Fruit fly (Drosophila melanogaster): ENCODE measurements around the gene Prx2.

Gene Prx2

dm6 chrX:13373239-13374153 lies 43.9 kb downstream of the Prx2 start (continued):
- TF ChIP-seq Ets96B (tag; optimal IDR thresholded peaks at IDR 0.05) (peak; percentile 81), fd85E (GFP tag; optimal IDR thresholded peaks at IDR 0.05) (peak; percentile 41), CG8632 (GFP tag; optimal IDR thresholded peaks at IDR 0.05) (peak; percentile 91), Eip75B (GFP tag; optimal IDR thresholded peaks at IDR 0.05) (peak; percentile 61), cyc (GFP tag; optimal IDR thresholded peaks at IDR 0.05) (peak; percentile 84), ss (GFP tag; optimal IDR thresholded peaks at IDR 0.05) (peak; percentile 72 to 86), Met (GFP tag; optimal IDR thresholded peaks at IDR 0.05) (peak; percentile 85), Sox15 (GFP tag; optimal IDR thresholded peaks at IDR 0.05) (peak; percentile 71), Blimp-1 (GFP tag; optimal IDR thresholded peaks at IDR 0.05) (peak; percentile 65), fkh (GFP tag; optimal IDR thresholded peaks at IDR 0.05) (peak; percentile 71)

- TF ChIP-seq CG15336 (GFP tag; IDR thresholded peaks at IDR 0.05) (no peak), CG11762 (GFP tag; optimal IDR thresholded peaks at IDR 0.05; ENCODE audit: insufficient read depth) (no peak), CG6163 (GFP tag; IDR thresholded peaks at IDR 0.05) (no peak), Sox102F (GFP tag; optimal IDR thresholded peaks at IDR 0.05) (no peak), CG4318 (GFP tag; optimal IDR thresholded peaks at IDR 0.05) (no peak), pdm3 (GFP tag; optimal IDR thresholded peaks at IDR 0.05) (no peak), CG3032 (tag; optimal IDR thresholded peaks at IDR 0.05) (no peak), CG11902 (GFP tag; optimal IDR thresholded peaks at IDR 0.05) (no peak)
These were observed 44.5 kb downstream of the Prx2 start for dm6 chrX:13374154-13374536.

dm6 chrX:13374979-13375378 lies 45.4 kb downstream of the Prx2 start:
- no peak for TF ChIP-seq topi (GFP tag; optimal IDR thresholded peaks at IDR 0.05)
- TF ChIP-seq CG11762 (GFP tag; optimal IDR thresholded peaks at IDR 0.05; ENCODE audit: insufficient read depth): no peak

dm6 chrX:13375489-13375997 lies 45.9 kb downstream of the Prx2 start:
- peak; percentile 4 for TF ChIP-seq Eip78C (GFP tag)
- TF ChIP-seq Ets21C (GFP tag; optimal IDR thresholded peaks at IDR 0.05): no peak
- TF ChIP-seq svp (GFP tag): peak; percentile 66
- no peak for TF ChIP-seq Smox (GFP tag; optimal IDR thresholded peaks at IDR 0.05)
- peak; percentile 15 for TF ChIP-seq vri (GFP tag; optimal IDR thresholded peaks at IDR 0.05)
- no peak for TF ChIP-seq fd85E (GFP tag; optimal IDR thresholded peaks at IDR 0.05)

- TF ChIP-seq CG10631 (GFP tag; optimal IDR thresholded peaks at IDR 0.05): peak; percentile 56
- TF ChIP-seq CG8119 (GFP tag; IDR thresholded peaks at IDR 0.05): peak; percentile 44; the same call in 1 of the 3 replicates
- peak; percentile 55 for TF ChIP-seq Hr4 (GFP tag; optimal IDR thresholded peaks at IDR 0.05)
- TF ChIP-seq CG3032 (tag; optimal IDR thresholded peaks at IDR 0.05): peak; percentile 46
- TF ChIP-seq CG3919 (GFP tag; optimal IDR thresholded peaks at IDR 0.05): peak; percentile 53
- peak; percentile 31 for TF ChIP-seq topi (GFP tag; optimal IDR thresholded peaks at IDR 0.05)
- no peak for TF ChIP-seq CG11902 (GFP tag; optimal IDR thresholded peaks at IDR 0.05)
- no peak for TF ChIP-seq dsx (GFP tag; optimal IDR thresholded peaks at IDR 0.05; ENCODE audit: poor library complexity, severe bottlenecking)
- peak; percentile 39 for TF ChIP-seq Hr39 (GFP tag; optimal IDR thresholded peaks at IDR 0.05)
- TF ChIP-seq CG32006 (GFP tag; optimal IDR thresholded peaks at IDR 0.05): peak; percentile 61
- TF ChIP-seq CG16779 (tag; optimal IDR thresholded peaks at IDR 0.05): peak; percentile 21
- TF ChIP-seq Ets21C (GFP tag; optimal IDR thresholded peaks at IDR 0.05): no peak
- peak; percentile 39 for TF ChIP-seq esn (GFP tag; optimal IDR thresholded peaks at IDR 0.05)
- peak; percentile 13 for TF ChIP-seq lz (GFP tag; optimal IDR thresholded peaks at IDR 0.05)
- peak; percentile 69 for TF ChIP-seq pdm3 (GFP tag; optimal IDR thresholded peaks at IDR 0.05)
- TF ChIP-seq ss (GFP tag; optimal IDR thresholded peaks at IDR 0.05): peak in 1 of 2 experiments; percentile 25
- TF ChIP-seq CG9139 (GFP tag; optimal IDR thresholded peaks at IDR 0.05): no peak
- TF ChIP-seq svp (GFP tag): peak; percentile 22
- peak; percentile 16 for TF ChIP-seq vri (GFP tag; optimal IDR thresholded peaks at IDR 0.05)
- no peak for TF ChIP-seq Eip93F (GFP tag; optimal IDR thresholded peaks at IDR 0.05)
- TF ChIP-seq CG31627 (GFP tag; optimal IDR thresholded peaks at IDR 0.05): peak; percentile 35
- peak; percentile 47; the same call in 1 of the 3 replicates for TF ChIP-seq eg (GFP tag; IDR thresholded peaks at IDR 0.05)
- TF ChIP-seq Lpt (GFP tag; optimal IDR thresholded peaks at IDR 0.05): peak; percentile 51
- TF ChIP-seq Eip78C (GFP tag): peak; percentile 88
- TF ChIP-seq Sox15 (GFP tag; optimal IDR thresholded peaks at IDR 0.05): peak; percentile 16
- peak; percentile 28 for TF ChIP-seq CG4318 (GFP tag; optimal IDR thresholded peaks at IDR 0.05)
- TF ChIP-seq CG1621 (tag; optimal IDR thresholded peaks at IDR 0.05): peak; percentile 49
- TF ChIP-seq CG7368 (GFP tag; optimal IDR thresholded peaks at IDR 0.05): peak; percentile 37
These were observed 46.9 kb downstream of the Prx2 start for dm6 chrX:13376520-13376919.
